Fruit fly (Drosophila melanogaster) whole organism: Measurements from ENCODE around the gene Ctr9.

Source experiments
- Dll ChIP-seq: fragments of >200 bp; optimal IDR thresholded peaks from 2 replicates; lab custom pipeline; 2017
- EcR ChIP-seq, 2 experiments: fragments of >200 bp; optimal IDR thresholded peaks; 2 replicates each; lab custom pipeline; 2017; ENCODE audit warnings: missing biosample characterization in 2 of 2, missing genetic modification characterization in 2 of 2, missing genetic modification reagents in 2 of 2
- pan ChIP-seq: fragments of >200 bp; optimal IDR thresholded peaks from 2 replicates; lab custom pipeline; 2017
- psq ChIP-seq: fragments of >200 bp; optimal IDR thresholded peaks from 2 replicates; lab custom pipeline; 2017
- usp ChIP-seq: fragments of >200 bp; optimal IDR thresholded peaks from 2 replicates; lab custom pipeline; 2017; ENCODE audit warnings: missing biosample characterization, missing genetic modification characterization, mixed read lengths

DNA sequence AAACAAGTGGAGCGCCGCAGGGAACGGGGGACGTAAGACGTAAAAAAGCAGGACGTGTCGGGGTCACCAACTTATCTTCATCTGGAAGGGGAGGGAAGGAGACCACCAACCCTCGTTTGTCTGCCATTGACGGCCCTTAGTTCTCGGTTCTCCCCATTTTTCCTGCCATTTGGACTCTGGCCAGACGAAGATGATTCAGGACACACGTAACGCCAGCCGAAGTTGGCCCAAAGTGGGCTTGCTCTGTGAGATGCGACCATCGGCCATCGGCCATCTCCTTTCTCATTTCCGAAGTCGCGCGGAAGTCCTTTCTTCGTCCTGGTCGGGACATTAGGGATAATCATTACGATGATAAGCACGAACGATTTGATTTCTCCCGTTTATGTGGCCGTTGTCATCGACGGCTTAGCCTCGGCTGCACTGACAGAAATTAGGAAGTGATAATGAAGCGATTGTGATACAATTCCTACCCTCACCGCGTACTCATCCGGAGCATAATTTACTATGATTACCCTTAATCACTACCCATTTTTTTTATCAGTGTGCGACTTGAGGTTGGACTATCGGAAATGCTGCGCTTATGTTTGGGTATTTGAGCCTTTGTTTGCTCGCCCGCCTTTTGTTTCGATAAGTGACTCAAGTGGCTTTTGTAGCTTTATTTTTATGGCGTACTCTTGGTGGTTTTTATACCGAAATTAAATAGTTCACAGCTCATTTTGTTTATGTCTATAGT is 26.0 kb upstream of the Ctr9 start:
- TF ChIP-seq EcR (GFP tag; optimal IDR thresholded peaks at IDR 0.05; lab: Kevin White, UChicago) (no peak), psq (lab: Kevin White, UChicago) (no peak), Dll (lab: Kevin White, UChicago) (no peak), usp (GFP tag; lab: Kevin White, UChicago) (no peak), pan (lab: Kevin White, UChicago) (no peak)
